Fruit fly (Drosophila melanogaster): ENCODE measurements around the gene CG13054.

DNA sequence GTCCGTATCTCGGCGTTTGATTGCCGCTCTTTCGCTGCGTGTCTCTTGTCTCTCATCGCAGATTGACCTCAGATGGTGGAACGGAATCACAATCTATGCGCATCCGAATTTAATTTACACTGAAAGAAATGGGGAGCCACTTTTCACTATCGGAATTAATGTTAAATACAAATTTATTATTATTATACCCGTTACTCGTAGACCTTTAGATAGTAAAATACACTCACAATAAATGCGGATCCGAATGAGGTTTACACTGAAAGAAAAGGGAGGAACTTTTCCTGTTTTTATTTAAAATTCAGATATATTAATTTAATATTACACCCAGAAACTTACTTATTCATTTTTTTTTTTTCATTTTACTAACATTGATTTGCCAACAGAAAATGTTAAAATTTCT, 32.1 kb upstream of the CG13054 start:
- TF ChIP-seq HLH106 (tag; optimal IDR thresholded peaks at IDR 0.05): no peak
- TF ChIP-seq foxo (GFP tag; optimal IDR thresholded peaks at IDR 0.05): peak in 1 of 2 experiments; percentile 9
- TF ChIP-seq Hr78 (GFP tag; optimal IDR thresholded peaks at IDR 0.05): no peak

Data from whole organism, wandering third instar larva.